Worm (Caenorhabditis elegans): ENCODE data around the gene pkc-2.

ce11 chrX:9372987-9373386, 8.4 kb downstream of the pkc-2 start:
- TF ChIP-seq pqm-1 (tag; optimal IDR thresholded peaks at IDR 0.05) (no peak), ceh-48 (tag; optimal IDR thresholded peaks at IDR 0.05) (no peak), syd-9 (tag; optimal IDR thresholded peaks at IDR 0.05) (no peak), elt-2 (tag; optimal IDR thresholded peaks at IDR 0.05) (no peak), C38D4.7 (GFP tag; optimal IDR thresholded peaks at IDR 0.05) (peak; percentile 1), mec-3 (tag; optimal IDR thresholded peaks at IDR 0.05; ENCODE audit: borderline replicate concordance) (no peak), pha-4 (tag; optimal IDR thresholded peaks at IDR 0.05) (no peak), ref-2 (tag; optimal IDR thresholded peaks at IDR 0.05) (no peak), eyg-1 (tag; optimal IDR thresholded peaks at IDR 0.05) (no peak), ceh-19 (GFP tag; optimal IDR thresholded peaks at IDR 0.05) (no peak), nfya-1 (tag; optimal IDR thresholded peaks at IDR 0.05) (no peak), F13H6.1 (tag; optimal IDR thresholded peaks at IDR 0.05) (no peak)
